Worm (Caenorhabditis elegans) whole organism, L1 larva: ENCODE data around the gene dcar-1.
"Not testable (repeated sequence)": the region's sequence is repeated elsewhere in the genome, so short reads cannot be mapped to it uniquely, and the experiment has no call there.

Source experiments
- F16B12.6 ChIP-seq: fragments of 150-350 bp; optimal IDR thresholded peaks from 2 replicates; lab custom pipeline; 2014; ENCODE audit warnings: missing biosample characterization, missing genetic modification characterization
- alr-1 ChIP-seq: fragments of 200-800 bp; sonication (Bioruptor generic); optimal IDR thresholded peaks from 2 replicates; lab custom pipeline; 2018; ENCODE audit warnings: borderline replicate concordance, mild to moderate bottlenecking, missing genetic modification characterization, missing compliant biosample characterization
- blmp-1 ChIP-seq: fragments of 150-350 bp; optimal IDR thresholded peaks from 2 replicates; lab custom pipeline; 2014; ENCODE audit warnings: missing biosample characterization, missing genetic modification characterization
- ceh-63 ChIP-seq: fragments of 200-800 bp; sonication (Bioruptor generic); optimal IDR thresholded peaks from 2 replicates; lab custom pipeline; 2018; ENCODE audit warnings: mild to moderate bottlenecking, missing genetic modification characterization, missing compliant biosample characterization
- dsc-1 ChIP-seq: sonication (generic microtip); optimal IDR thresholded peaks from 2 replicates; lab custom pipeline; 2016; ENCODE audit warnings: mild to moderate bottlenecking, missing genetic modification characterization, missing compliant biosample characterization
- egl-13 ChIP-seq: sonication (generic microtip); optimal IDR thresholded peaks from 2 replicates; lab custom pipeline; 2016; ENCODE audit warnings: missing genotype, missing genetic modification reagents, missing genetic modification characterization, missing compliant biosample characterization
- elt-2 ChIP-seq: sonication (generic microtip); optimal IDR thresholded peaks from 2 replicates; lab custom pipeline; 2016; ENCODE audit warnings: missing genetic modification characterization, mild to moderate bottlenecking, inconsistent platforms, missing compliant biosample characterization, missing genetic modification reagents
- fkh-10 ChIP-seq: sonication (generic microtip); optimal IDR thresholded peaks from 2 replicates; lab custom pipeline; 2017; ENCODE audit warnings: missing biosample characterization, missing genetic modification reagents, missing genetic modification characterization
- fkh-4 ChIP-seq: sonication (generic microtip); optimal IDR thresholded peaks from 2 replicates; lab custom pipeline; 2016; ENCODE audit warnings: missing compliant biosample characterization, missing genetic modification characterization, borderline replicate concordance
- fos-1 ChIP-seq: fragments of 150-350 bp; optimal IDR thresholded peaks from 2 replicates; lab custom pipeline; 2014; ENCODE audit warnings: missing biosample characterization, missing genetic modification characterization
- grh-1 ChIP-seq: fragments of 200-800 bp; sonication (Bioruptor generic); IDR thresholded peaks from 2 replicates; pipeline ENCODE4 v1.3.6; 2022; ENCODE audit warnings: missing genetic modification reagents, missing genetic modification characterization, missing compliant biosample characterization
- hlh-4 ChIP-seq: sonication (generic microtip); optimal IDR thresholded peaks from 2 replicates; lab custom pipeline; 2016; ENCODE audit warnings: mild to moderate bottlenecking, missing genetic modification characterization, missing compliant biosample characterization
- isw-1 ChIP-seq: fragments of 200-800 bp; sonication (Bioruptor generic); IDR thresholded peaks from 2 replicates; pipeline ENCODE4 v1.3.6; 2022; ENCODE audit warnings: missing genetic modification characterization, missing compliant biosample characterization
- lin-35 ChIP-seq, 2 experiments: fragments of 150-350 bp; optimal IDR thresholded peaks; 2 replicates each; lab custom pipeline; 2014; ENCODE audit warnings: missing biosample characterization in 2 of 2, missing genetic modification characterization in 2 of 2, missing genetic modification reagents in 2 of 2
- mef-2 ChIP-seq: fragments of 150-350 bp; optimal IDR thresholded peaks from 2 replicates; lab custom pipeline; 2014; ENCODE audit warnings: missing biosample characterization, missing genetic modification characterization
- mep-1 ChIP-seq: fragments of 150-350 bp; optimal IDR thresholded peaks from 2 replicates; lab custom pipeline; 2014; ENCODE audit warnings: missing biosample characterization, missing genetic modification characterization
- nhr-11 ChIP-seq: fragments of 150-350 bp; optimal IDR thresholded peaks from 2 replicates; lab custom pipeline; 2014; ENCODE audit warnings: missing biosample characterization, missing genetic modification characterization
- nhr-28 ChIP-seq: fragments of 150-350 bp; optimal IDR thresholded peaks from 2 replicates; lab custom pipeline; 2014; ENCODE audit warnings: missing biosample characterization, missing genetic modification characterization
- nhr-84 ChIP-seq: sonication (generic microtip); optimal IDR thresholded peaks from 2 replicates; lab custom pipeline; 2017; ENCODE audit warnings: missing biosample characterization, missing genetic modification characterization
- pag-3 ChIP-seq: sonication (generic microtip); optimal IDR thresholded peaks from 2 replicates; lab custom pipeline; 2017; ENCODE audit warnings: missing genetic modification characterization, mild to moderate bottlenecking, missing compliant biosample characterization, antibody characterized with exemption, borderline replicate concordance; ENCODE audit not compliant: insufficient read depth
- pqm-1 ChIP-seq: sonication (generic microtip); optimal IDR thresholded peaks from 3 replicates; lab custom pipeline; 2017; ENCODE audit warnings: missing biosample characterization, missing genetic modification characterization
- rnt-1 ChIP-seq: sonication (generic microtip); optimal IDR thresholded peaks from 2 replicates; lab custom pipeline; 2016; ENCODE audit warnings: mild to moderate bottlenecking, missing genetic modification characterization, moderate library complexity, missing compliant biosample characterization
- snu-23 ChIP-seq: sonication (generic microtip); optimal IDR thresholded peaks from 2 replicates; lab custom pipeline; 2016; ENCODE audit warnings: missing genetic modification characterization, missing compliant biosample characterization
- sox-4 ChIP-seq: sonication (generic microtip); optimal IDR thresholded peaks from 2 replicates; lab custom pipeline; 2016; ENCODE audit warnings: missing genetic modification characterization, missing compliant biosample characterization
- unc-30 ChIP-seq: sonication (generic microtip); optimal IDR thresholded peaks from 2 replicates; lab custom pipeline; 2017; ENCODE audit warnings: missing biosample characterization, missing genetic modification characterization
- zag-1 ChIP-seq: fragments of 150-350 bp; optimal IDR thresholded peaks from 2 replicates; lab custom pipeline; 2014; ENCODE audit warnings: missing biosample characterization, missing genetic modification characterization
- zip-4 ChIP-seq: fragments of 200-800 bp; sonication (Bioruptor generic); optimal IDR thresholded peaks from 2 replicates; lab custom pipeline; 2018; ENCODE audit warnings: mild to moderate bottlenecking, missing genetic modification characterization, moderate library complexity, missing compliant biosample characterization
- ztf-4 ChIP-seq: fragments of 150-350 bp; optimal IDR thresholded peaks from 2 replicates; lab custom pipeline; 2014; ENCODE audit warnings: missing biosample characterization, missing genetic modification characterization

dcar-1 gene

DNA sequence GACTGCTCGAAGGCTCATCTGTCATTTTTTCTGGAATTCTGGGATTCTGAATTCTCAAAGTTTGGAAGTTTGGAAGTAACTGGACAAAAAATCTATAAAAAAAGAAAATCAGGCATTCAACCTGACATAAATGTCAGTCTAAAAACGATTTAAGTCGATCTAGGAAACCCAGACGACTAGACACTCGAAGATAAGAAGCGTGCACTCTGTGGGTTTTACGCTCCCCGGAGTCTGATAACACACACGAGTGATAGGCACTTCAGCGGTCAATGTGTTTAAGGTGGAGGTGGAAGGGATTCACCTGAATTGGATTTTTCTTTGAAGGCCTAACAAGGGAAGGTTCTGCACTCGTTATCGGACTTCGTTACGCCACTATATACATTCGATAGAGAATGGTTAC, 21.2 kb upstream of the dcar-1 start, which contains the start of gene C06H5.6:
Gene C06H5.6, minus strand, starts transcription at position 46 of the 400 bp plus-strand sequence.
- TF ChIP-seq elt-2 (tag; lab: Kevin White, UChicago), result peak; percentile 12
- TF ChIP-seq blmp-1 (tag; lab: Kevin White, UChicago), result no peak
- TF ChIP-seq, all 84 proteins: peak for 1

DNA sequence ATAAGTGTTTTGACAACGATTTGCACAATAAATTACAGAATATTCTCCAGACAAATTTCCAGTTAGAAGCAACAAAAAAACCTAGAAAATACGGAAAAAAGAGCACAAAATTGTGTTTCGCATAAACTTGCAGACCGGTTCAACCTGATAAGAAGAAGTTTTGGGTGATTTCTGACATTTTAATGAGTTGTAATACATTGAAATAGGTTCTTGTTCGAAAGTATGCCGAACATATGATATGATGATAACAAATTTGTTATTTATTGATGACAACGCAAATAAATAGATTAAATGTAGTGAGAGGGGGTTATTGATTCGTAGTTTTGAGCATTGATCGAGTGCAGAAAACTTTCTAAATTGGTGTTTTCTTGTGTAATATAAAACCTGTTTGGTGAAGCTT, 18.8 kb upstream of the dcar-1 start:
- TF ChIP-seq nhr-11 (tag; lab: Kevin White, UChicago), result no peak
- no peak for TF ChIP-seq fos-1 (tag; lab: Kevin White, UChicago)
- no peak for TF ChIP-seq snu-23 (GFP tag; lab: Kevin White, UChicago)
- TF ChIP-seq ceh-63 (GFP tag; lab: Kevin White, UChicago), result no peak
- no peak for TF ChIP-seq hlh-4 (tag; lab: Kevin White, UChicago)
- TF ChIP-seq F16B12.6, result no peak
- TF ChIP-seq isw-1 (GFP tag; lab: Robert Waterston, UW), result no peak
- no peak for TF ChIP-seq blmp-1 (tag; lab: Kevin White, UChicago)
- no peak for TF ChIP-seq sox-4 (tag; lab: Kevin White, UChicago)
- no peak for TF ChIP-seq grh-1 (GFP tag; lab: Robert Waterston, UW)
- no peak for TF ChIP-seq pqm-1 (tag; lab: Kevin White, UChicago)

DNA sequence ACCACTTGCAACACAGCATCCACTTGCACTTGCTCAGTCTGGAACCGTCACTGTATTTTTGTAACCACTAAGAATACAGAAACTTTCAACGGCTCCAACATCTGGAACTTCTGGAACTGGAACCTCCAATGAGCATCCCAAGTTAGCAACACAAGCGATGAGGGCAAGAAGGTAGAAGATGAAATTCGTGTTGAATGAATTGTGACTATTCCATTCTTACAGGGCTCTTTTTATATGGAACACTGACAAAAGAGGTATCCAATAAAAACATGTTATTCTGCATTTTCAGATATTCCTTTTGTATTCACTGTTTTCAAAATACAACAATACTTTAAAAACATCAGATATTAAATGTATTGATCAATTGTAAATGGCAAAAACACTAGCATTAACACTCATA, 16.2 kb upstream of the dcar-1 start, which contains the start of gene C06H5.11:
Gene C06H5.11, minus strand, starts transcription at position 101 of the 400 bp plus-strand sequence.
- TF ChIP-seq alr-1 (tag; lab: Kevin White, UChicago); grh-1 (GFP tag; lab: Robert Waterston, UW); snu-23 (GFP tag; lab: Kevin White, UChicago): not testable (repeated sequence)

DNA sequence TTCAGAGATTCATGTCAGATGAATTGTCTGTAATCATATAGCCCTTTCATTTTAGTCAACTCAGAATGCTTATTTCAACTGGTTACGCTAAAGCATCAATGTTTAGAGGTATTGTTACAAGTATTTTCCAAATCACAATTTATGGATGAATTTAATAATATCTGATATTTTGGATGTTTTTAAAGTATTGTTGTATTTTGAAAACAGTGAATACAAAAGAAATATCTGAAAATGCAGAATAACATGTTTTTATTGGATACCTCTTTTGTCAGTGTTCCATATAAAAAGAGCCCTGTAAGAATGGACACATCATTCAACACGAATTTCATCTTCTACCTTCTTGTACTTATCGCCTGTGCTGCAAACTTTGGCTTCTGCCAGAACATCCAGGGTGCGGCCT, 15.6 kb upstream of the dcar-1 start, which contains the start of gene C06H5.12:
Gene C06H5.12, plus strand, starts transcription at position 301 of the 400 bp plus-strand sequence.
- TF ChIP-seq nhr-28, mep-1, mef-2 (tag; lab: Kevin White, UChicago): not testable (repeated sequence)
- TF ChIP-seq, all 84 proteins: peak for 0; not testable (repeated sequence) for 84

DNA sequence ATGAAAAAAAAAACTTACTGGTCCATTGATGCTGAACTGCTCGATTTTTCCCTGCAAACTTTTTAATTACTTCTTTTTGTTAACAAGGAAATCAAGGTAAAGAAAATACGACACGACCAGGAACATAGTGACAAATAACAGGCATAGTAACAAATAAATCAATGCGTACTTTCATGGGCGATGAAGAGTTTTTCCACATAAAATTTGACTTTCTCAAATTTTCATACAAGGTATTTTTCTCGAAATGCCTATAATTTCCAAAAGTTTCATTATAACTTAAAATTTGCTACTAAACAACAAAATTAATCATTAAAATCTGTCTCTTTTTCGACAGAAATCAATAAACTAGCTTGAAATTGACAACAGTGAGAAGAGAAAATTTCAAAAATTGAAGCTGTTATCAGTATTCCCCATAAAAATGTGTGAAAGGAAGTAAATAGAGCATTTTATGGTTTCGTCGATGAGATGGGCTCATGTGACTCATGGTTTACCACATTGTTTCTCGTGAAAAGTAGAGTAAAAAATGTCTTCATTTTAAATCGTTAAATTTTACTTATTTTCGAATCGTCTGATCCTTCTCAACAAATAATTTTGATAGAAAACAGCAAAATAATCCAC, 13.3 kb upstream of the dcar-1 start, which contains the start of gene fbxa-156:
Gene fbxa-156, minus strand, starts transcription at position 51 of the 618 bp plus-strand sequence.
- no peak for TF ChIP-seq nhr-84 (tag; lab: Kevin White, UChicago)
- TF ChIP-seq unc-30 (tag; lab: Kevin White, UChicago), result no peak
- no peak for TF ChIP-seq grh-1 (GFP tag; lab: Robert Waterston, UW)
- no peak for TF ChIP-seq dsc-1
- peak; percentile 25 for TF ChIP-seq elt-2 (tag; lab: Kevin White, UChicago)
- TF ChIP-seq lin-35 (GFP tag; optimal IDR thresholded peaks at IDR 0.05; lab: Kevin White, UChicago), result no peak
- no peak for TF ChIP-seq ztf-4 (tag; lab: Kevin White, UChicago)
- no peak for TF ChIP-seq rnt-1 (tag; lab: Kevin White, UChicago)

DNA sequence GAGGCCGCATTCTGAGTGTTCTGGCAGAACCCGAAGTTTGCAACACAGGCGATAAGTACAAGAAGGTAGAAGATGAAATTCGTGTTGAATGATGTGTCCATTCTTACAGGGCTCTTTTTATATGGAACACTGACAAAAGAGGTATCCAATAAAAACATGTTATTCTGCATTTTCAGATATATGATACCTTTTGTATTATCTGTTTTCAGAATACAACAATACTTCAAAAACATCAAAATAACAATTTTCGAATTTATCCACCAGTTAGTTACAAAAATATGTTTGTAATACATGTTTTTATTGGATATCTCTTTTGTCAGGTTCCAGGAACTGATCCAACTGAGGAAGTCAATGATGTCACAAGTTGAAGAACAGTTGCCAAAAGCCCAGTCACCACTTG, 12.5 kb upstream of the dcar-1 start, which contains the start of gene C06H5.13:
Gene C06H5.13, minus strand, starts transcription at position 101 of the 400 bp plus-strand sequence.
- TF ChIP-seq pag-3, nhr-84, egl-13 (tag; lab: Kevin White, UChicago): not testable (repeated sequence)

DNA sequence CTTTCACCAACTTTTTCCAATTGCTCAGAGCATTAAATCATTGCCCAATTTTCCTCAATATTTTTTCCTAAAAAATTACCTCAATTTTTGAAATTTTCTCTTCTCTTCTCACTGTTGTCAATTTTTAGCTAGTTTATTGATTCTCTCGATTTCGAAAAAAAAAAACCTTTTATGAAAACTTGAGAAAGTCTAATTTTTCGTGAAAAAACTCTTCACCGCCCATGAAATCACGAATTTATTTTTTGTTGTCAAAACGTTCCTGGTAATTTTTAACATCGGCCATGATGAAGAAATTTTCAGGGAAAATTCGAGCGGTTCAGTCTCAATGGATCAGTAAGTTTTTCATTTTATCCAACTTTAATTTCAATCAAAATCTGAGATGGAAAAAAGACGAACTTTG, 10.6 kb upstream of the dcar-1 start, which contains the start of gene fbxa-157:
Gene fbxa-157, plus strand, starts transcription at position 301 of the 400 bp plus-strand sequence.
- TF ChIP-seq fkh-10 (GFP tag; lab: Kevin White, UChicago), result no peak
- TF ChIP-seq fkh-4 (tag; lab: Kevin White, UChicago), result no peak
- TF ChIP-seq zag-1 (tag; lab: Kevin White, UChicago), result no peak
- TF ChIP-seq zip-4, result no peak
- no peak for TF ChIP-seq isw-1 (GFP tag; lab: Robert Waterston, UW)
